Worm (Caenorhabditis elegans): ENCODE data around the gene F55G11.1.

ce11 chrIV:12926639-12927038, 19.7 kb downstream of the F55G11.1 start, which contains the start of gene srlf-5:
- TF ChIP-seq mdl-1 (tag; optimal IDR thresholded peaks at IDR 0.05) (no peak), nhr-43 (tag; optimal IDR thresholded peaks at IDR 0.05; ENCODE audit: poor library complexity, severe bottlenecking) (no peak), jun-1 (tag; optimal IDR thresholded peaks at IDR 0.05) (no peak)

Measured in whole organism, L3 larva.